Worm (Caenorhabditis elegans) whole organism, L1 larva: ENCODE data around the gene nstp-6.

Experiments used
- C04F5.9 ChIP-seq: sonication (generic microtip); optimal IDR thresholded peaks from 2 replicates; lab custom pipeline; 2016; ENCODE audit warnings: missing genetic modification characterization, missing compliant biosample characterization
- C16A3.4 ChIP-seq: fragments of 150-350 bp; optimal IDR thresholded peaks from 2 replicates; lab custom pipeline; 2014; ENCODE audit warnings: missing biosample characterization, missing genetic modification characterization
- Y116A8C.19 ChIP-seq: sonication (generic microtip); optimal IDR thresholded peaks from 2 replicates; lab custom pipeline; 2016; ENCODE audit warnings: missing compliant biosample characterization, missing genetic modification characterization, borderline replicate concordance
- aha-1 ChIP-seq: fragments of 150-350 bp; optimal IDR thresholded peaks from 2 replicates; lab custom pipeline; 2014; ENCODE audit warnings: missing biosample characterization, missing genetic modification characterization
- alr-1 ChIP-seq: fragments of 200-800 bp; sonication (Bioruptor generic); optimal IDR thresholded peaks from 2 replicates; lab custom pipeline; 2018; ENCODE audit warnings: borderline replicate concordance, mild to moderate bottlenecking, missing genetic modification characterization, missing compliant biosample characterization
- aly-2 ChIP-seq: fragments of 150-350 bp; optimal IDR thresholded peaks from 2 replicates; lab custom pipeline; 2014; ENCODE audit warnings: missing biosample characterization, missing genetic modification characterization
- ama-1 ChIP-seq: fragments of 150-350 bp; optimal IDR thresholded peaks from 2 replicates; lab custom pipeline; 2014
- ceh-8 ChIP-seq: fragments of 200-800 bp; sonication (Bioruptor generic); optimal IDR thresholded peaks from 2 replicates; lab custom pipeline; 2018; ENCODE audit warnings: mild to moderate bottlenecking, missing genetic modification characterization, moderate library complexity, missing compliant biosample characterization
- ceh-88 ChIP-seq: fragments of 200-800 bp; sonication (Bioruptor generic); IDR thresholded peaks from 2 replicates; pipeline ENCODE4 v1.3.6; 2022; ENCODE audit warnings: missing genetic modification characterization, missing compliant biosample characterization
- ces-1 ChIP-seq: fragments of 150-350 bp; optimal IDR thresholded peaks from 2 replicates; lab custom pipeline; 2014; ENCODE audit warnings: missing biosample characterization, missing genetic modification reagents, missing genetic modification characterization
- dpl-1 ChIP-seq, 3 experiments: fragments of 150-350 bp in 2 of 3; sonication (generic microtip) in 1 of 3; optimal IDR thresholded peaks; 2 replicates each; lab custom pipeline; 2014 to 2017; ENCODE audit warnings: missing biosample characterization in 3 of 3, missing genetic modification characterization in 3 of 3, missing genetic modification reagents in 3 of 3
- efl-1 ChIP-seq, 4 experiments: fragments of 150-350 bp; optimal IDR thresholded peaks in 3 of 4; peaks in 1 of 4; 1 replicate in 1 of 4; 2 replicates in 3 of 4; lab custom pipeline; 2014; ENCODE audit warnings: missing biosample characterization in 2 of 4, missing genetic modification characterization in 2 of 4, missing genetic modification reagents in 2 of 4
- egl-13 ChIP-seq: sonication (generic microtip); optimal IDR thresholded peaks from 2 replicates; lab custom pipeline; 2016; ENCODE audit warnings: missing genotype, missing genetic modification reagents, missing genetic modification characterization, missing compliant biosample characterization
- egl-27 ChIP-seq, 2 experiments: fragments of 150-350 bp in 1 of 2; sonication (generic microtip); optimal IDR thresholded peaks; 3 replicates each; lab custom pipeline; 2017 to 2018; ENCODE audit warnings: missing biosample characterization in 2 of 2, missing genetic modification characterization in 2 of 2, missing genetic modification reagents in 2 of 2
- elt-3 ChIP-seq, 6 experiments: fragments of 150-350 bp in 1 of 6; sonication (generic microtip); optimal IDR thresholded peaks; 2 replicates each; lab custom pipeline; 2017 to 2018; ENCODE audit warnings: missing biosample characterization in 6 of 6, missing genetic modification characterization in 6 of 6, inconsistent platforms in 1 of 6
- ets-5 ChIP-seq: fragments of 200-800 bp; sonication (Bioruptor generic); IDR thresholded peaks from 2 replicates; pipeline ENCODE4 v1.3.6; 2022; ENCODE audit warnings: missing genetic modification characterization, missing compliant biosample characterization
- fkh-8 ChIP-seq: sonication (generic microtip); optimal IDR thresholded peaks from 2 replicates; lab custom pipeline; 2016; ENCODE audit warnings: mild to moderate bottlenecking, missing genetic modification characterization, missing compliant biosample characterization
- lin-13 ChIP-seq: fragments of 150-350 bp; optimal IDR thresholded peaks from 2 replicates; lab custom pipeline; 2014; ENCODE audit warnings: missing biosample characterization, missing genetic modification reagents, missing genetic modification characterization
- lin-14 ChIP-seq: fragments of 200-800 bp; sonication (Bioruptor generic); optimal IDR thresholded peaks from 2 replicates; lab custom pipeline; 2018; ENCODE audit warnings: mild to moderate bottlenecking, missing genetic modification characterization, moderate library complexity, missing compliant biosample characterization
- lin-15B ChIP-seq: fragments of 150-350 bp; sonication (generic microtip); optimal IDR thresholded peaks from 3 replicates; lab custom pipeline; 2014; ENCODE audit warnings: missing biosample characterization, missing genetic modification characterization
- lin-39 ChIP-seq: fragments of 150-350 bp; optimal IDR thresholded peaks from 2 replicates; lab custom pipeline; 2014; ENCODE audit warnings: missing biosample characterization, missing genetic modification reagents, missing genetic modification characterization
- mab-9 ChIP-seq: fragments of 200-800 bp; sonication (Bioruptor generic); IDR thresholded peaks from 2 replicates; pipeline ENCODE4 v1.3.6; 2022; ENCODE audit warnings: missing genetic modification reagents, missing genetic modification characterization, missing compliant biosample characterization
- mef-2 ChIP-seq: fragments of 150-350 bp; optimal IDR thresholded peaks from 2 replicates; lab custom pipeline; 2014; ENCODE audit warnings: missing biosample characterization, missing genetic modification characterization
- nhr-20 ChIP-seq: sonication (generic microtip); optimal IDR thresholded peaks from 2 replicates; lab custom pipeline; 2016; ENCODE audit warnings: mild to moderate bottlenecking, missing genetic modification characterization, missing compliant biosample characterization
- nhr-237 ChIP-seq: fragments of 150-350 bp; optimal IDR thresholded peaks from 2 replicates; lab custom pipeline; 2014; ENCODE audit warnings: missing biosample characterization, missing genetic modification characterization
- nhr-28 ChIP-seq: fragments of 150-350 bp; optimal IDR thresholded peaks from 2 replicates; lab custom pipeline; 2014; ENCODE audit warnings: missing biosample characterization, missing genetic modification characterization
- nhr-47 ChIP-seq: sonication (generic microtip); optimal IDR thresholded peaks from 2 replicates; lab custom pipeline; 2016; ENCODE audit warnings: mild to moderate bottlenecking, missing genetic modification characterization, moderate library complexity, missing compliant biosample characterization
- nhr-71 ChIP-seq: sonication (generic microtip); optimal IDR thresholded peaks from 2 replicates; lab custom pipeline; 2016; ENCODE audit warnings: mild to moderate bottlenecking, missing genetic modification characterization, moderate library complexity, missing compliant biosample characterization
- nhr-76 ChIP-seq: sonication (generic microtip); optimal IDR thresholded peaks from 2 replicates; lab custom pipeline; 2017; ENCODE audit warnings: missing biosample characterization, missing genetic modification characterization
- pag-3 ChIP-seq: sonication (generic microtip); optimal IDR thresholded peaks from 2 replicates; lab custom pipeline; 2017; ENCODE audit warnings: missing genetic modification characterization, mild to moderate bottlenecking, missing compliant biosample characterization, antibody characterized with exemption, borderline replicate concordance; ENCODE audit not compliant: insufficient read depth
- pax-3 ChIP-seq: fragments of 200-800 bp; sonication (Bioruptor generic); optimal IDR thresholded peaks from 2 replicates; lab custom pipeline; 2018; ENCODE audit warnings: mild to moderate bottlenecking, missing genetic modification characterization, moderate library complexity, missing compliant biosample characterization
- snpc-4 ChIP-seq: fragments of 150-350 bp; optimal IDR thresholded peaks from 2 replicates; lab custom pipeline; 2014; ENCODE audit warnings: missing biosample characterization, missing genetic modification characterization
- snu-23 ChIP-seq: sonication (generic microtip); optimal IDR thresholded peaks from 2 replicates; lab custom pipeline; 2016; ENCODE audit warnings: missing genetic modification characterization, missing compliant biosample characterization
- sptf-1 ChIP-seq: fragments of 150-350 bp; optimal IDR thresholded peaks from 2 replicates; lab custom pipeline; 2014; ENCODE audit warnings: missing biosample characterization, missing genetic modification characterization
- sup-37 ChIP-seq: fragments of 200-800 bp; sonication (Bioruptor generic); optimal IDR thresholded peaks from 2 replicates; lab custom pipeline; 2018; ENCODE audit warnings: mild to moderate bottlenecking, missing genetic modification characterization, missing compliant biosample characterization
- swsn-7 ChIP-seq: sonication (generic microtip); optimal IDR thresholded peaks from 2 replicates; lab custom pipeline; 2016; ENCODE audit warnings: missing genetic modification characterization, missing compliant biosample characterization
- unc-130 ChIP-seq: fragments of 150-350 bp; optimal IDR thresholded peaks from 2 replicates; lab custom pipeline; 2017; ENCODE audit warnings: missing biosample characterization, missing genetic modification characterization, inconsistent platforms
- unc-30 ChIP-seq: sonication (generic microtip); optimal IDR thresholded peaks from 2 replicates; lab custom pipeline; 2017; ENCODE audit warnings: missing biosample characterization, missing genetic modification characterization
- zag-1 ChIP-seq: fragments of 150-350 bp; optimal IDR thresholded peaks from 2 replicates; lab custom pipeline; 2014; ENCODE audit warnings: missing biosample characterization, missing genetic modification characterization
- ztf-4 ChIP-seq: fragments of 150-350 bp; optimal IDR thresholded peaks from 2 replicates; lab custom pipeline; 2014; ENCODE audit warnings: missing biosample characterization, missing genetic modification characterization

Gene nstp-6

DNA sequence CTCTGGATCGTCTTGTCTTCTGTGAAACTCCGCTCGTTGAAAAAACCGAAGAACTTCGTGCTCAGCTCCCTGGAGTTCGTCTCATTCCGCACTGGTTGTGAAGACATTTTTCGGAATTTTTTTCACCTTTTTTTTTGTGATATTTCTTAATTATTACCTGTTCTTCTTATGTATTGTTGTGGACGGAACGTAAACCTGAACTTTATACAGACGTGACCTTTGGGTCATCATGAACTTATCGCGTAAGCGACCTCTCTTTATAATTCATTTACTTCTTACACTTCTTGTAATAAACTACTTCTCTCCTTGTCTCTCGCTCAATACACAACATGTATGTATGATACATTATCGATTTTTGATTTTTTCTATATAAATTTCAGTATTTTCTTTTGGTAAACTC, 15.2 kb downstream of the nstp-6 start, which contains the start of gene M57.1:
TSS of gene M57.1 (plus strand) at position 301 of the 400 bp plus-strand sequence.
- no peak for TF ChIP-seq unc-130
- TF ChIP-seq alr-1 (tag; lab: Kevin White, UChicago) = no peak
- TF ChIP-seq nhr-71 (tag; lab: Kevin White, UChicago) = no peak
- no peak for TF ChIP-seq ets-5 (GFP tag; lab: Robert Waterston, UW)

DNA sequence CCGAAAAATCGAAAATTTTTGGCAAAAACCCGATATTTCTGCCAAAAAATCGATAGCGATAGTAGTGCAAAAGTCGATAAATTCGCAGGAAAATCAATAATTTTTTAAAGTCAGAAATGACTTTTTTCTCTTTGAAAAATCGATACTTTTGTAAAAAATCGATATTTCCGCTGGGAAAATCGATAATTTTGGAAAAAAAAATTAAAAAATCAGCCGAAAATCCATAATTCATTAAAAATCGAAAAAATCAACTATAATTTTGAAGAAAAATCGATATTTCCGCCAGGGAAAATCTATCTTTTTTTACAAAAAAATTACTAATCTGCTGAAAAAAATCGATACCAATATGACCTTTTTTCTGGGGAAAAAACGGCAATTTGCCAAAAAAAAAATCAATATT, 15.9 kb downstream of the nstp-6 start:
- TF ChIP-seq aha-1 (tag; lab: Kevin White, UChicago) (no peak), lin-39 (no peak), ama-1 (lab: Kevin White, UChicago) (no peak), ceh-8 (no peak), nhr-20 (tag; lab: Kevin White, UChicago) (no peak), egl-13 (tag; lab: Kevin White, UChicago) (no peak), zag-1 (tag; lab: Kevin White, UChicago) (no peak), pag-3 (tag; lab: Kevin White, UChicago) (no peak), ceh-88 (GFP tag; lab: Robert Waterston, UW) (no peak), ztf-4 (tag; lab: Kevin White, UChicago) (no peak), sup-37 (GFP tag; lab: Kevin White, UChicago) (no peak), mef-2 (no peak), unc-130 (no peak), fkh-8 (tag; lab: Kevin White, UChicago) (no peak)

- TF ChIP-seq elt-3 (tag; optimal IDR thresholded peaks at IDR 0.05; lab: Kevin White, UChicago) (no peak), lin-15B (tag; lab: Kevin White, UChicago) (no peak), nhr-28 (no peak), efl-1 (optimal IDR thresholded peaks at IDR 0.05; lab: Kevin White, UChicago) (no peak), efl-1 (GFP tag; optimal IDR thresholded peaks at IDR 0.05 in 1 of 2; lab: Kevin White, UChicago) (no peak), egl-27 (tag; optimal IDR thresholded peaks at IDR 0.05; lab: Kevin White, UChicago) (no peak), lin-13 (GFP tag; lab: Kevin White, UChicago) (no peak), aly-2 (tag; lab: Kevin White, UChicago) (no peak), sptf-1 (tag; lab: Kevin White, UChicago) (no peak), snu-23 (GFP tag; lab: Kevin White, UChicago) (no peak), lin-14 (no peak), Y116A8C.19 (tag; lab: Kevin White, UChicago) (no peak), nhr-20 (tag; lab: Kevin White, UChicago) (no peak), nhr-47 (tag; lab: Kevin White, UChicago) (no peak), dpl-1 (GFP tag; optimal IDR thresholded peaks at IDR 0.05; lab: Kevin White, UChicago) (no peak), C16A3.4 (tag; lab: Kevin White, UChicago) (no peak), snpc-4 (no peak), nhr-237 (tag; lab: Kevin White, UChicago) (no peak), pax-3 (tag; lab: Kevin White, UChicago) (no peak)
Observed at ce11 chrIV:3527878-3528277, 19.5 kb downstream of the nstp-6 start.

- TF ChIP-seq mab-9 (GFP tag; lab: Robert Waterston, UW) = no peak
- TF ChIP-seq unc-30 (tag; lab: Kevin White, UChicago) = no peak
- TF ChIP-seq ceh-8 = no peak
- no peak for TF ChIP-seq nhr-20 (tag; lab: Kevin White, UChicago)
- no peak for TF ChIP-seq nhr-47 (tag; lab: Kevin White, UChicago)
- TF ChIP-seq nhr-76 (tag; lab: Kevin White, UChicago) = no peak
- TF ChIP-seq C04F5.9 = no peak
- TF ChIP-seq nhr-237 (tag; lab: Kevin White, UChicago) = no peak
- TF ChIP-seq ces-1 (GFP tag; lab: Kevin White, UChicago) = no peak
- no peak for TF ChIP-seq sup-37 (GFP tag; lab: Kevin White, UChicago)
- no peak for TF ChIP-seq swsn-7 (tag; lab: Kevin White, UChicago)
- TF ChIP-seq snpc-4 = no peak
Observed at ce11 chrIV:3526831-3527404, 20.5 kb downstream of the nstp-6 start, which contains the start of gene M57.2. TSS of gene M57.2 (plus strand) at chrIV:3527354.
